Fruit fly (Drosophila melanogaster) whole organism, embryonic: Measurements from ENCODE around the gene barr.
A peak's percentile ranks its signal among the peaks of the same experiment; 100 is the strongest.

Experiments used
- Abd-B ChIP-seq: fragments of 200-800 bp; sonication (Bioruptor generic); optimal IDR thresholded peaks from 2 replicates; lab custom pipeline; 2018; ENCODE audit warnings: missing biosample characterization, mild to moderate bottlenecking, missing genetic modification characterization, moderate library complexity
- Awh ChIP-seq: fragments of 200-800 bp; sonication (Bioruptor generic); IDR thresholded peaks from 2 replicates; pipeline ENCODE4, ENCODE4 v1.3.6; 2022; ENCODE audit warnings: missing biosample characterization, missing genetic modification characterization
- CG10267 ChIP-seq: fragments of 200-800 bp; sonication (Bioruptor generic); optimal IDR thresholded peaks from 2 replicates; lab custom pipeline; 2018; ENCODE audit warnings: missing biosample characterization, mild to moderate bottlenecking, missing genetic modification characterization, moderate library complexity
- CG10543 ChIP-seq: fragments of 200-800 bp; sonication (Bioruptor generic); optimal IDR thresholded peaks from 3 replicates; lab custom pipeline; 2017; ENCODE audit warnings: missing biosample characterization, mild to moderate bottlenecking, missing genetic modification characterization, moderate library complexity
- CG10959 ChIP-seq: fragments of 200-800 bp; sonication (Bioruptor generic); IDR thresholded peaks from 2 replicates; pipeline ENCODE4 v1.3.6; 2022; ENCODE audit warnings: missing biosample characterization, missing genetic modification characterization
- CG1233 ChIP-seq: fragments of 200-800 bp; sonication (Bioruptor generic); optimal IDR thresholded peaks from 4 replicates; lab custom pipeline; 2018; ENCODE audit warnings: missing biosample characterization, mild to moderate bottlenecking, missing genetic modification characterization
- CG13424 ChIP-seq: fragments of 200-800 bp; sonication (Bioruptor generic); optimal IDR thresholded peaks from 2 replicates; lab custom pipeline; 2019; ENCODE audit warnings: missing biosample characterization, mild to moderate bottlenecking, missing genetic modification characterization, moderate library complexity
- CG15601 ChIP-seq: fragments of 200-800 bp; sonication (Bioruptor generic); optimal IDR thresholded peaks from 3 replicates; lab custom pipeline; 2019; ENCODE audit warnings: missing biosample characterization, mild to moderate bottlenecking, missing genetic modification characterization, moderate library complexity
- CG17328 ChIP-seq: fragments of 200-800 bp; sonication (Bioruptor generic); IDR thresholded peaks from 2 replicates; pipeline ENCODE4 v1.3.6; 2022; ENCODE audit warnings: missing biosample characterization, missing genetic modification characterization
- CG18011 ChIP-seq: fragments of 200-800 bp; sonication (Bioruptor generic); optimal IDR thresholded peaks from 2 replicates; lab custom pipeline; 2017; ENCODE audit warnings: missing biosample characterization, missing genetic modification characterization, mild to moderate bottlenecking, moderate library complexity, missing genotype
- CG2712 ChIP-seq: fragments of 200-800 bp; optimal IDR thresholded peaks from 3 replicates; lab custom pipeline; 2019; ENCODE audit warnings: missing biosample characterization, mild to moderate bottlenecking, missing genetic modification characterization, moderate library complexity
- CG32532 ChIP-seq: fragments of 200-800 bp; sonication (Bioruptor generic); IDR thresholded peaks from 2 replicates; pipeline ENCODE4 v1.3.6; 2022; ENCODE audit warnings: missing biosample characterization, missing genetic modification characterization
- CG5180 ChIP-seq: fragments of 200-800 bp; sonication (Bioruptor generic); optimal IDR thresholded peaks from 3 replicates; lab custom pipeline; 2017; ENCODE audit warnings: missing biosample characterization, missing genetic modification characterization, mild to moderate bottlenecking, moderate library complexity, missing genetic modification reagents
- CG6791 ChIP-seq: fragments of 200-800 bp; sonication (Bioruptor generic); IDR thresholded peaks from 3 replicates; pipeline ENCODE4 v1.3.6; 2022; ENCODE audit warnings: missing biosample characterization, missing genetic modification characterization; ENCODE audit not compliant: partially characterized antibody
- CG7271 ChIP-seq: fragments of 200-800 bp; sonication (Bioruptor generic); optimal IDR thresholded peaks from 2 replicates; lab custom pipeline; 2018; ENCODE audit warnings: missing biosample characterization, mild to moderate bottlenecking, missing genetic modification characterization, moderate library complexity
- CG7745 ChIP-seq: fragments of 200-800 bp; sonication (Bioruptor generic); optimal IDR thresholded peaks from 2 replicates; lab custom pipeline; 2018; ENCODE audit warnings: missing biosample characterization, mild to moderate bottlenecking, missing genetic modification characterization, moderate library complexity
- CG8388 ChIP-seq: fragments of 200-800 bp; sonication (Bioruptor generic); optimal IDR thresholded peaks from 2 replicates; lab custom pipeline; 2019; ENCODE audit warnings: missing biosample characterization, mild to moderate bottlenecking, missing genetic modification characterization, moderate library complexity
- CrebB ChIP-seq: fragments of 200-800 bp; sonication (Bioruptor generic); optimal IDR thresholded peaks from 3 replicates; lab custom pipeline; 2018; ENCODE audit warnings: missing biosample characterization, mild to moderate bottlenecking, missing genetic modification characterization
- Dref ChIP-seq: fragments of 200-800 bp; sonication (Bioruptor generic); IDR thresholded peaks from 2 replicates; pipeline ENCODE4 v1.3.6; 2022; ENCODE audit warnings: missing biosample characterization, missing genetic modification characterization
- E2f1 ChIP-seq: fragments of 200-800 bp; sonication (Bioruptor generic); IDR thresholded peaks from 2 replicates; pipeline ENCODE4 v1.3.6; 2022; ENCODE audit warnings: missing biosample characterization, missing genetic modification characterization
- Ets65A ChIP-seq: fragments of 200-800 bp; sonication (Bioruptor generic); peaks from one replicate; lab custom pipeline; 2016; ENCODE audit warnings: missing biosample characterization, missing genetic modification characterization
- Fer3 ChIP-seq: fragments of 200-800 bp; sonication (Bioruptor generic); optimal IDR thresholded peaks from 2 replicates; lab custom pipeline; 2018; ENCODE audit warnings: missing biosample characterization, mild to moderate bottlenecking, missing genetic modification characterization, moderate library complexity
- Gsc ChIP-seq: fragments of 200-800 bp; sonication (Bioruptor generic); IDR thresholded peaks from 2 replicates; pipeline ENCODE4 v1.3.6; 2022; ENCODE audit warnings: missing biosample characterization, missing genetic modification characterization
- Hr39 ChIP-seq: fragments of >200 bp; optimal IDR thresholded peaks from 2 replicates; lab custom pipeline; 2017
- Mad ChIP-seq: fragments of 200-800 bp; sonication (Bioruptor generic); optimal IDR thresholded peaks from 2 replicates; lab custom pipeline; 2016; ENCODE audit warnings: missing biosample characterization, missing genetic modification characterization
- NK7.1 ChIP-seq: fragments of 200-800 bp; sonication (Bioruptor generic); optimal IDR thresholded peaks from 3 replicates; lab custom pipeline; 2016; ENCODE audit warnings: missing biosample characterization, missing genetic modification characterization
- Neu2 ChIP-seq: fragments of 200-800 bp; sonication (Bioruptor generic); optimal IDR thresholded peaks from 3 replicates; lab custom pipeline; 2016; ENCODE audit warnings: missing biosample characterization, missing genetic modification characterization, borderline replicate concordance
- Rfx ChIP-seq: fragments of 200-800 bp; sonication (Bioruptor generic); IDR thresholded peaks from 2 replicates; pipeline ENCODE4 v1.3.6; 2022; ENCODE audit warnings: missing biosample characterization, missing genetic modification characterization
- aop ChIP-seq: fragments of 200-800 bp; sonication (Bioruptor generic); IDR thresholded peaks from 2 replicates; pipeline ENCODE4 v1.3.6; 2022; ENCODE audit warnings: missing biosample characterization, missing genetic modification characterization
- az2 ChIP-seq: fragments of 200-800 bp; sonication (Bioruptor generic); optimal IDR thresholded peaks from 3 replicates; lab custom pipeline; 2016; ENCODE audit warnings: missing biosample characterization, missing genetic modification characterization
- bcd ChIP-seq: fragments of 200-800 bp; sonication (Bioruptor generic); optimal IDR thresholded peaks from 2 replicates; lab custom pipeline; 2017; ENCODE audit warnings: missing biosample characterization, mild to moderate bottlenecking, missing genetic modification characterization
- bsh ChIP-seq, 2 experiments: fragments of 200-800 bp; sonication (Bioruptor generic); optimal IDR thresholded peaks; 2 replicates each; lab custom pipeline; 2017 to 2018; ENCODE audit warnings: mild to moderate bottlenecking in 2 of 2, missing biosample characterization in 2 of 2, missing genetic modification characterization in 2 of 2, moderate library complexity in 1 of 2
- danr ChIP-seq: fragments of 200-800 bp; sonication (Bioruptor generic); IDR thresholded peaks from 2 replicates; pipeline ENCODE4 v1.3.6; 2022; ENCODE audit warnings: missing biosample characterization, missing genetic modification characterization
- dmrt99B ChIP-seq: fragments of 200-800 bp; sonication (Bioruptor generic); optimal IDR thresholded peaks from 2 replicates; lab custom pipeline; 2018; ENCODE audit warnings: missing biosample characterization, mild to moderate bottlenecking, missing genetic modification characterization, moderate library complexity
- insv ChIP-seq, 2 experiments: fragments of 200-800 bp; sonication (Bioruptor generic); optimal IDR thresholded peaks; 3 replicates each; lab custom pipeline; 2016 to 2018; ENCODE audit warnings: missing biosample characterization in 2 of 2, missing genetic modification characterization in 2 of 2
- kni ChIP-seq: fragments of 200-800 bp; sonication (Bioruptor generic); optimal IDR thresholded peaks from 3 replicates; lab custom pipeline; 2017; ENCODE audit warnings: mild to moderate bottlenecking, missing biosample characterization, missing genetic modification reagents, missing genetic modification characterization
- maf-S ChIP-seq: fragments of 200-800 bp; sonication (Bioruptor generic); optimal IDR thresholded peaks from 2 replicates; lab custom pipeline; 2016; ENCODE audit warnings: missing biosample characterization, missing genetic modification characterization
- odd ChIP-seq: fragments of 200-800 bp; sonication (Bioruptor generic); optimal IDR thresholded peaks from 2 replicates; lab custom pipeline; 2017; ENCODE audit warnings: missing biosample characterization, mild to moderate bottlenecking, missing genetic modification characterization
- phol ChIP-seq: fragments of 200-800 bp; sonication (Bioruptor generic); optimal IDR thresholded peaks from 3 replicates; lab custom pipeline; 2018; ENCODE audit warnings: missing biosample characterization, mild to moderate bottlenecking, missing genetic modification characterization, moderate library complexity
- pnt ChIP-seq: fragments of 200-800 bp; sonication (Bioruptor generic); optimal IDR thresholded peaks from 3 replicates; lab custom pipeline; 2016; ENCODE audit warnings: missing biosample characterization, missing genetic modification characterization
- prd ChIP-seq, 3 experiments: fragments of >200 bp in 2 of 3; fragments of 200-800 bp in 1 of 3; sonication (Bioruptor generic) in 1 of 3; optimal IDR thresholded peaks in 2 of 3; IDR thresholded peaks in 1 of 3; 2 replicates in 2 of 3; 3 replicates in 1 of 3; pipeline versions ENCODE4 v1.3.6 to Lab custom; 2017 to 2022; ENCODE audit warnings: missing biosample characterization in 1 of 3, missing genetic modification characterization in 1 of 3
- repo ChIP-seq: fragments of 200-800 bp; sonication (Bioruptor generic); optimal IDR thresholded peaks from 2 replicates; lab custom pipeline; 2016; ENCODE audit warnings: missing biosample characterization, missing genetic modification characterization
- schlank ChIP-seq: fragments of 200-800 bp; sonication (Bioruptor generic); optimal IDR thresholded peaks from 2 replicates; lab custom pipeline; 2018; ENCODE audit warnings: missing biosample characterization, mild to moderate bottlenecking, missing genetic modification characterization
- sens ChIP-seq: fragments of 200-800 bp; sonication (Bioruptor generic); peaks from one replicate; lab custom pipeline; 2016; ENCODE audit warnings: missing biosample characterization, missing genetic modification characterization
- shn ChIP-seq: fragments of 200-800 bp; sonication (Bioruptor generic); optimal IDR thresholded peaks from 3 replicates; lab custom pipeline; 2016; ENCODE audit warnings: missing biosample characterization, missing genetic modification characterization
- sna ChIP-seq: fragments of 200-800 bp; sonication (Bioruptor generic); IDR thresholded peaks from 2 replicates; pipeline ENCODE4 v1.3.6; 2022; ENCODE audit warnings: missing biosample characterization, missing genetic modification characterization; ENCODE audit not compliant: partially characterized antibody
- sqz ChIP-seq: fragments of 200-800 bp; sonication (Bioruptor generic); optimal IDR thresholded peaks from 3 replicates; lab custom pipeline; 2018; ENCODE audit warnings: missing biosample characterization, mild to moderate bottlenecking, missing genetic modification characterization
- sug ChIP-seq: fragments of 200-800 bp; optimal IDR thresholded peaks from 2 replicates; lab custom pipeline; 2019; ENCODE audit warnings: missing biosample characterization, mild to moderate bottlenecking, missing genetic modification characterization, moderate library complexity
- trem ChIP-seq: fragments of 200-800 bp; optimal IDR thresholded peaks from 3 replicates; lab custom pipeline; 2019; ENCODE audit warnings: missing biosample characterization, mild to moderate bottlenecking, missing genetic modification characterization, moderate library complexity
- tup ChIP-seq: fragments of 200-800 bp; sonication (Bioruptor generic); optimal IDR thresholded peaks from 2 replicates; lab custom pipeline; 2016; ENCODE audit warnings: missing biosample characterization, mild to moderate bottlenecking, missing genetic modification characterization, moderate library complexity

barr gene

DNA sequence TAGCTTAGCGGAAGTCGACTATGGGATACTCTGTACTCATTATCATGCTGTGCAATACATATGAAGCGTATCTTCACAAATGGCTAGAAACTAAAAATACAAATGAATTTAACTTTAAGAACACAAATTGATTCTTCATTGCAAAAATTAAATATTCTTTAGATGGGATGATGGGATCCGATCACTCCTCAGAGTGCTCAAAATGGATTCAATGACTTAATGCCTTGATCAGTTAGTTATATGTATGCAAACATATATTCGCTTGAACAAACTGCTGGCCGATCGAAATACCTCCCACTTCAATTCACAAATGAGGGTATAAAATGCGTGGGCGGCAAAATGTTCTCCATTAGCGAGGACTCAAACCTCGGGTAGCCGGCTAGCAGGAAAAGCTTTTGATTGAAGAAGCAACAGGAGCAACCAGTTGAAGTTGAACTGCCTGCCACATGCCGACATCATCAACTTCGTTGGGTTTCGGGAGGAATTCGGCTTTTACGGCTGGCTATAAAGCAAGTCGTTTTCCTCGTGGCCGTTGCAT is 33.7 kb downstream of the barr start, which contains the start of gene sNPF (continued):
- TF ChIP-seq CG5180 (no peak), repo (GFP tag; lab: Kevin White, UChicago) (peak; percentile 22), CG10543 (peak; percentile 47), E2f1 (GFP tag; lab: Robert Waterston, UW) (no peak), Mad (no peak), CrebB (tag; lab: Kevin White, UChicago) (peak; percentile 7), sna (no peak), CG7745 (tag; lab: Kevin White, UChicago) (no peak), CG13424 (tag; lab: Kevin White, UChicago) (peak; percentile 63), odd (GFP tag; lab: Kevin White, UChicago) (peak; percentile 1), CG6791 (GFP tag; lab: Robert Waterston, UW) (no peak), bcd (GFP tag; lab: Kevin White, UChicago) (peak; percentile 55), phol (no peak), dmrt99B (tag; lab: Kevin White, UChicago) (no peak), trem (tag; lab: Kevin White, UChicago) (no peak), tup (no peak), CG2712 (tag; lab: Kevin White, UChicago) (no peak), Gsc (GFP tag; lab: Robert Waterston, UW) (no peak), Awh (GFP tag; lab: Robert Waterston, UW) (no peak), sqz (no peak), pnt (GFP tag; lab: Kevin White, UChicago) (no peak), Rfx (GFP tag; lab: Robert Waterston, UW) (peak; percentile 46), Ets65A (GFP tag; lab: Kevin White, UChicago) (peak; percentile 97), Dref (GFP tag; lab: Robert Waterston, UW) (no peak), Fer3 (tag; lab: Kevin White, UChicago) (peak; percentile 7), kni (GFP tag; lab: Kevin White, UChicago) (no peak), sug (tag; lab: Kevin White, UChicago) (peak; percentile 49), Hr39 (lab: Kevin White, UChicago) (no peak), schlank (tag; lab: Kevin White, UChicago) (peak; percentile 44), Neu2 (GFP tag; lab: Kevin White, UChicago) (no peak), prd (optimal IDR thresholded peaks at IDR 0.05; lab: Kevin White, UChicago) (no peak), prd (GFP tag; IDR thresholded peaks at IDR 0.05; lab: Robert Waterston, UW) (no peak), sens (GFP tag; lab: Kevin White, UChicago) (peak; percentile 86), NK7.1 (GFP tag; lab: Kevin White, UChicago) (no peak), Abd-B (GFP tag; lab: Kevin White, UChicago) (no peak), shn (GFP tag; lab: Kevin White, UChicago) (peak; percentile 57), CG7271 (no peak), insv (GFP tag; optimal IDR thresholded peaks at IDR 0.05; lab: Kevin White, UChicago) (no peak), az2 (GFP tag; lab: Kevin White, UChicago) (peak; percentile 14), CG15601 (tag; lab: Kevin White, UChicago) (peak; percentile 100), bsh (GFP tag; optimal IDR thresholded peaks at IDR 0.05; lab: Kevin White, UChicago) (no peak), CG1233 (GFP tag; lab: Kevin White, UChicago) (peak; percentile 35), CG32532 (GFP tag; lab: Robert Waterston, UW) (no peak), danr (no peak), maf-S (peak; percentile 30), CG10267 (tag; lab: Kevin White, UChicago) (no peak), CG10959 (no peak), CG18011 (GFP tag; lab: Kevin White, UChicago) (peak; percentile 5), aop (GFP tag; lab: Robert Waterston, UW) (no peak), CG8388 (GFP tag; lab: Kevin White, UChicago) (no peak), CG17328 (GFP tag; lab: Robert Waterston, UW) (no peak)
